Worm (Caenorhabditis elegans): ENCODE results near the gene lgc-41.

The lgc-41 gene

DNA sequence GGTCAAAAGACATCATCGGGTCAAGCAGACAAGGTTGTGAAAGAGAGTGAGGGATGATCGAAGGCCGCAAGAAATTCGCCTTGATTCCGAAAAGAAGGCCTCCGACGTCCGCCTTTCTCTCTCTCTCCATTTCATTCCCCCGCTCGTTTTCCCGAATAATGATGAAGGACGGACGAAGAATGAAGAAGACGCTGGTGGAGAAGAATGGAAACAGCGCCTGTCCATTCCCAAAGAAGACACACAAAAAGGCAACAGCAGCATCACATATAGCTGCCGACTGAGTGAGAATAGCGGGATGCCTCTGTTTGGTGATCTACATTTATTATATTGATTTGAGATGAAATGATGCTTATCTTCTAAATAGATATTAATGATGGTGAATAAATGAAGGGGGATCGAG, 24.9 kb upstream of the lgc-41 start:
- TF ChIP-seq nhr-23 (tag; optimal IDR thresholded peaks at IDR 0.05) = peak; percentile 22
- TF ChIP-seq ztf-11 (tag; optimal IDR thresholded peaks at IDR 0.05) = no peak
- TF ChIP-seq nhr-25 (tag; optimal IDR thresholded peaks at IDR 0.05) = peak; percentile 71

DNA sequence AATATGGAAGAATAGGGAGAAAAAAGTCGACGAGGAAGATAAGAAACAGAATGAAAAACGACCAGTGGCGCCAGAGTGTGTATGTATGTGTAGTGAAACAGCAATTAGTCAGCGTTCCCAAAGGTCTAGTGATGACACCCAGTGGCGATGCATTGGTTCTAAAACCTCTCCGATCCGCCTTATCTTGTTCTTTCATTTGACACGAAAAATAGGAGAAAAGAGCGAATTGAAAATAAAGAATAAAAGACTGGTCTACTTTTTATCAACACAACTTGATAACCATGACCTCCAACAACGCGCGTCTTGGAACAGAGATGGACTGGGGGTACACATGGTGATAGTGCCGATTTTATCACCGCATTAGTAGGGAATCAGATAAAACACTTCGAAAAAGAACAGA, 23.2 kb upstream of the lgc-41 start:
- TF ChIP-seq nfya-1 (tag; optimal IDR thresholded peaks at IDR 0.05; ENCODE audit: insufficient read depth) (peak; percentile 46), ceh-28 (tag; optimal IDR thresholded peaks at IDR 0.05) (peak; percentile 11), egl-5 (tag; optimal IDR thresholded peaks at IDR 0.05) (no peak), hmg-11 (tag; optimal IDR thresholded peaks at IDR 0.05) (peak; percentile 14), elt-3 (tag; optimal IDR thresholded peaks at IDR 0.05) (peak in 1 of 3 experiments; percentile 83), fkh-10 (GFP tag; optimal IDR thresholded peaks at IDR 0.05) (no peak), elt-2 (tag; optimal IDR thresholded peaks at IDR 0.05) (peak; percentile 84), nhr-23 (tag; optimal IDR thresholded peaks at IDR 0.05) (peak; percentile 65), unc-39 (tag; optimal IDR thresholded peaks at IDR 0.05) (no peak), unc-62 (GFP tag; optimal IDR thresholded peaks at IDR 0.05) (peak; percentile 23), nhr-43 (tag; optimal IDR thresholded peaks at IDR 0.05; ENCODE audit: poor library complexity, severe bottlenecking) (peak; percentile 33), elt-1 (tag; optimal IDR thresholded peaks at IDR 0.05) (peak; percentile 11), lin-39 (tag; optimal IDR thresholded peaks at IDR 0.05) (peak; percentile 88), nhr-25 (tag; optimal IDR thresholded peaks at IDR 0.05) (peak; percentile 8), nhr-11 (tag; optimal IDR thresholded peaks at IDR 0.05) (no peak)

DNA sequence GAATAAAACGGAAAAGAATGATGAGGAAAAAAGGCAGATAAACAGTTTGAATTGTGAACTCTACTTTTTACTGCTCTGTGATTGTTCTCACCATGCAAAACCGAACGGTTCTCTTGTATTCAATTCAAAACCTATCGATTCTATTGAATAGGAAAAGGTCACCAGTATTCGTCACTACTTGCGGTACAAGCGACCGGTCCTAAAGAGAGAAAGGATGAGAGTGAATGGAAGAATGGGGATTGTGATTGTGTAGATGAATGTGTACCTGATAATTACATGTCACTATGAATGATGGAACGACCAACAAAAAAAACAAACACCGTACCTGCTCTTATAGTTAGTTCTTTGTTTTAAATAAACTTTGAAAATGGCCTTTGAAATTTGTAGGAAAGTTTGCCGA, 21.3 kb upstream of the lgc-41 start:
- TF ChIP-seq ztf-11 (tag; optimal IDR thresholded peaks at IDR 0.05) (no peak), nhr-25 (tag; optimal IDR thresholded peaks at IDR 0.05) (no peak), aly-2 (tag; optimal IDR thresholded peaks at IDR 0.05) (no peak), jun-1 (tag; optimal IDR thresholded peaks at IDR 0.05) (no peak), elt-1 (tag; optimal IDR thresholded peaks at IDR 0.05) (no peak), tbx-2 (tag; optimal IDR thresholded peaks at IDR 0.05) (no peak), pha-4 (tag; optimal IDR thresholded peaks at IDR 0.05) (no peak), nhr-12 (tag; optimal IDR thresholded peaks at IDR 0.05) (no peak), sea-2 (GFP tag; optimal IDR thresholded peaks at IDR 0.05) (no peak), nhr-43 (tag; optimal IDR thresholded peaks at IDR 0.05; ENCODE audit: poor library complexity, severe bottlenecking) (no peak), ama-1 (optimal IDR thresholded peaks at IDR 0.05) (no peak), daf-12 (tag; optimal IDR thresholded peaks at IDR 0.05) (no peak), ZK546.5 (tag; optimal IDR thresholded peaks at IDR 0.05) (no peak), ceh-82 (tag; optimal IDR thresholded peaks at IDR 0.05) (no peak), unc-62 (GFP tag; optimal IDR thresholded peaks at IDR 0.05) (no peak), snpc-4 (tag; optimal IDR thresholded peaks at IDR 0.05) (no peak), nfya-1 (tag; optimal IDR thresholded peaks at IDR 0.05; ENCODE audit: insufficient read depth) (no peak), fos-1 (tag; optimal IDR thresholded peaks at IDR 0.05) (no peak)

DNA sequence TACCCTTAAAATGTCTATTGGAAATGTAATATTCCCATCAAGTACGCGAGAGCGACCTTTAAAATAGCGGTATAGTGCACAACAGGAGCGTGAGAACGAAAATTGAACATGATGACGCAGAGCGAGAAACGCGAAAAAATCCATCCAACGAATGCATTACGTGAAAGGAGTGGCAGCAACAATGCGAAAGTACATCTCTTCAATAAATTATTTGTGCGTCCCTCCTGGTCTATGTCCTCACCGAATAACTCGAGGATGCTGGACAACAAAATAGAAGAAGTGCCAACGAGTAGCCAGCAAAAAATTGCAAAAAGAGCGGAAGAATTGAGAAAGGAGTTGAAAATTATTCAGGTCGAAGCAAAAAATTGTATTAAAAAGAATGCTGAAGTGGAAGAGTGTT, 20.2 kb upstream of the lgc-41 start:
- TF ChIP-seq nfya-1 (tag; optimal IDR thresholded peaks at IDR 0.05; ENCODE audit: insufficient read depth) (peak; percentile 3), sea-2 (GFP tag; optimal IDR thresholded peaks at IDR 0.05) (no peak)

DNA sequence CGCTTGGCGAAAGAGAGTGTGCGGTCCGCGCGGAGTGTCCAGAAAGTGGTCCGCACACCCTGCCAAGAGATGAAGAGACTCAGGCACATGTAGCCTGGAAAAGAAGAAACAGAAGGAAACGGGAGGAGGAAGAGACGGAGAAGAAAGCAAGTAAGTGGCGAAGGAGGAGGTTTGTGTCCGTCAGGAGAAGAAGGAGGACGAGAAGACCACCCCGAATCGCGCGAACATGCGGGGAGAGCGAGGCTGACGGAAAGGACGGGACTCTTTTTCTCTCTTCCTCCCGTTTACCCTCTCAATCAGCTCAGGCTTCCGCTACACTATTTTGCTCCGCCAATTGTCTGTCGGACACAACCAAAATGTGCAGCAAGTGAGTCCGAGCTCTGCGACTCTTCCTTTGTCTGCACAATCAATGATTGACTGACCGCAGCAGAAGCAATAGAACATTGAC, 18.5 kb upstream of the lgc-41 start:
- TF ChIP-seq nhr-76 (tag; optimal IDR thresholded peaks at IDR 0.05) (no peak), daf-12 (tag; optimal IDR thresholded peaks at IDR 0.05) (no peak), ztf-4 (tag; optimal IDR thresholded peaks at IDR 0.05) (no peak), fkh-10 (GFP tag; optimal IDR thresholded peaks at IDR 0.05) (peak; percentile 97), nhr-11 (tag; optimal IDR thresholded peaks at IDR 0.05) (peak; percentile 83), lsy-12 (tag; optimal IDR thresholded peaks at IDR 0.05) (no peak), nhr-25 (tag; optimal IDR thresholded peaks at IDR 0.05) (no peak), ceh-16 (tag; optimal IDR thresholded peaks at IDR 0.05) (no peak), ztf-11 (tag; optimal IDR thresholded peaks at IDR 0.05) (no peak), fos-1 (tag; optimal IDR thresholded peaks at IDR 0.05) (no peak), snpc-4 (tag; optimal IDR thresholded peaks at IDR 0.05) (peak; percentile 30), nhr-23 (tag; optimal IDR thresholded peaks at IDR 0.05) (no peak), skn-1 (tag; optimal IDR thresholded peaks at IDR 0.05) (no peak), lin-15B (tag; optimal IDR thresholded peaks at IDR 0.05) (peak; percentile 40), ceh-28 (tag; optimal IDR thresholded peaks at IDR 0.05) (peak; percentile 63), hmg-11 (tag; optimal IDR thresholded peaks at IDR 0.05) (peak; percentile 81), egl-5 (tag; optimal IDR thresholded peaks at IDR 0.05) (peak; percentile 72), ceh-9 (tag; optimal IDR thresholded peaks at IDR 0.05) (no peak), zag-1 (tag; optimal IDR thresholded peaks at IDR 0.05) (peak; percentile 79), mdl-1 (tag; optimal IDR thresholded peaks at IDR 0.05) (peak; percentile 58), nhr-43 (tag; optimal IDR thresholded peaks at IDR 0.05; ENCODE audit: poor library complexity, severe bottlenecking) (no peak), tbx-2 (tag; optimal IDR thresholded peaks at IDR 0.05) (peak; percentile 82), fkh-2 (tag; optimal IDR thresholded peaks at IDR 0.05) (no peak), nhr-67 (tag; optimal IDR thresholded peaks at IDR 0.05) (no peak), sea-2 (GFP tag; optimal IDR thresholded peaks at IDR 0.05) (no peak), elt-2 (tag; optimal IDR thresholded peaks at IDR 0.05) (no peak), nhr-237 (tag; optimal IDR thresholded peaks at IDR 0.05) (no peak), ama-1 (optimal IDR thresholded peaks at IDR 0.05) (no peak), ceh-82 (tag; optimal IDR thresholded peaks at IDR 0.05) (peak; percentile 56), unc-62 (GFP tag; optimal IDR thresholded peaks at IDR 0.05) (peak; percentile 23), lin-39 (tag; optimal IDR thresholded peaks at IDR 0.05) (peak; percentile 94), egl-27 (tag; optimal IDR thresholded peaks at IDR 0.05) (no peak), pqm-1 (tag; optimal IDR thresholded peaks at IDR 0.05) (no peak), unc-39 (tag; optimal IDR thresholded peaks at IDR 0.05) (no peak)
